Fruit fly (Drosophila melanogaster) whole organism, embryonic: ENCODE measurements around the gene CG8173.
A peak's percentile ranks its signal among the peaks of the same experiment; 100 is the strongest.

ENCODE experiments used
- CG10274 ChIP-seq: fragments of 200-800 bp; sonication (Bioruptor generic); optimal IDR thresholded peaks from 3 replicates; lab custom pipeline; 2017; ENCODE audit warnings: missing biosample characterization, mild to moderate bottlenecking, missing genetic modification characterization
- CG11085 ChIP-seq: fragments of 200-800 bp; sonication (Bioruptor generic); IDR thresholded peaks from 2 replicates; pipeline ENCODE4 v1.3.6; 2022; ENCODE audit warnings: missing biosample characterization, missing genetic modification characterization
- CG11695 ChIP-seq: fragments of 200-800 bp; sonication (Bioruptor generic); IDR thresholded peaks from 3 replicates; pipeline ENCODE4 v1.3.6; 2022; ENCODE audit warnings: missing biosample characterization, missing genetic modification characterization
- CG13123 ChIP-seq: fragments of 200-800 bp; sonication (Bioruptor generic); optimal IDR thresholded peaks from 2 replicates; lab custom pipeline; 2016; ENCODE audit warnings: missing biosample characterization, missing genetic modification characterization
- CG13775 ChIP-seq: fragments of 200-800 bp; sonication (Bioruptor generic); optimal IDR thresholded peaks from 3 replicates; lab custom pipeline; 2017; ENCODE audit warnings: missing biosample characterization, mild to moderate bottlenecking, missing genetic modification characterization
- CG16779 ChIP-seq: fragments of 200-800 bp; sonication (Bioruptor generic); IDR thresholded peaks from 2 replicates; pipeline ENCODE4 v1.3.6; 2022; ENCODE audit warnings: missing biosample characterization, missing genetic modification characterization
- CG17385 ChIP-seq: fragments of 200-800 bp; sonication (Bioruptor generic); optimal IDR thresholded peaks from 3 replicates; lab custom pipeline; 2018; ENCODE audit warnings: missing biosample characterization, mild to moderate bottlenecking, missing genetic modification characterization
- CG2116 ChIP-seq: fragments of 200-800 bp; sonication (Bioruptor generic); optimal IDR thresholded peaks from 3 replicates; lab custom pipeline; 2018; ENCODE audit warnings: missing biosample characterization, mild to moderate bottlenecking, missing genetic modification characterization
- CG30403 ChIP-seq: fragments of 200-800 bp; sonication (Bioruptor generic); optimal IDR thresholded peaks from 3 replicates; lab custom pipeline; 2016; ENCODE audit warnings: missing biosample characterization, missing genetic modification characterization
- CG3726 ChIP-seq: fragments of 200-800 bp; sonication (Bioruptor generic); IDR thresholded peaks from 3 replicates; pipeline ENCODE4, ENCODE4 v1.3.6; 2022; ENCODE audit warnings: missing biosample characterization, missing genetic modification characterization
- CG3838 ChIP-seq: fragments of 200-800 bp; sonication (Bioruptor generic); optimal IDR thresholded peaks from 3 replicates; lab custom pipeline; 2016; ENCODE audit warnings: missing biosample characterization, missing genetic modification characterization
- CG4360 ChIP-seq: fragments of 200-800 bp; sonication (Bioruptor generic); IDR thresholded peaks from 2 replicates; pipeline ENCODE4 v1.3.6; 2022; ENCODE audit warnings: missing biosample characterization, missing genetic modification characterization
- CG6854 ChIP-seq: fragments of 200-800 bp; sonication (Bioruptor generic); optimal IDR thresholded peaks from 3 replicates; lab custom pipeline; 2017; ENCODE audit warnings: missing biosample characterization, mild to moderate bottlenecking, missing genetic modification characterization
- CG7372 ChIP-seq: fragments of 200-800 bp; sonication (Bioruptor generic); IDR thresholded peaks from 2 replicates; pipeline ENCODE4 v1.3.6; 2022; ENCODE audit warnings: missing biosample characterization, missing genetic modification characterization
- CG7745 ChIP-seq: fragments of 200-800 bp; sonication (Bioruptor generic); optimal IDR thresholded peaks from 2 replicates; lab custom pipeline; 2018; ENCODE audit warnings: missing biosample characterization, mild to moderate bottlenecking, missing genetic modification characterization, moderate library complexity
- CG8924 ChIP-seq: fragments of 200-800 bp; optimal IDR thresholded peaks from 3 replicates; lab custom pipeline; 2019; ENCODE audit warnings: missing biosample characterization, mild to moderate bottlenecking, missing genetic modification characterization, moderate library complexity
- CG9932 ChIP-seq: fragments of 200-800 bp; sonication (Bioruptor generic); IDR thresholded peaks from 2 replicates; pipeline ENCODE4 v1.3.6; 2022; ENCODE audit warnings: missing biosample characterization, missing genetic modification characterization
- Dref ChIP-seq: fragments of 200-800 bp; sonication (Bioruptor generic); IDR thresholded peaks from 2 replicates; pipeline ENCODE4 v1.3.6; 2022; ENCODE audit warnings: missing biosample characterization, missing genetic modification characterization
- E2f1 ChIP-seq: fragments of 200-800 bp; sonication (Bioruptor generic); IDR thresholded peaks from 2 replicates; pipeline ENCODE4 v1.3.6; 2022; ENCODE audit warnings: missing biosample characterization, missing genetic modification characterization
- GATAe ChIP-seq: fragments of 200-800 bp; sonication (Bioruptor generic); conservative IDR thresholded peaks from 2 replicates; pipeline ENCODE4 v1.3.6; 2022; ENCODE audit warnings: missing biosample characterization, missing genetic modification characterization
- Hmx ChIP-seq: fragments of 200-800 bp; sonication (Bioruptor generic); optimal IDR thresholded peaks from 2 replicates; lab custom pipeline; 2016; ENCODE audit warnings: missing biosample characterization, missing genetic modification characterization
- Hr39 ChIP-seq: fragments of >200 bp; optimal IDR thresholded peaks from 2 replicates; lab custom pipeline; 2017
- Hr78 ChIP-seq, 2 experiments: fragments of 200-800 bp in 1 of 2; fragments of >200 bp in 1 of 2; sonication (Bioruptor generic) in 1 of 2; optimal IDR thresholded peaks; 2 replicates each; lab custom pipeline; 2017 to 2019; ENCODE audit warnings: missing biosample characterization in 2 of 2, missing genetic modification characterization in 2 of 2, mild to moderate bottlenecking in 1 of 2, moderate library complexity in 1 of 2
- Hsf ChIP-seq: fragments of 200-800 bp; sonication (Bioruptor generic); optimal IDR thresholded peaks from 3 replicates; lab custom pipeline; 2016; ENCODE audit warnings: missing biosample characterization, missing genetic modification characterization
- Jarid2 ChIP-seq: fragments of 200-800 bp; sonication (Bioruptor generic); optimal IDR thresholded peaks from 3 replicates; lab custom pipeline; 2017; ENCODE audit warnings: mild to moderate bottlenecking, missing biosample characterization, missing genetic modification reagents, missing genetic modification characterization
- Kr ChIP-seq: fragments of 200-800 bp; sonication (Bioruptor generic); optimal IDR thresholded peaks from 2 replicates; lab custom pipeline; 2017; ENCODE audit warnings: missing biosample characterization, mild to moderate bottlenecking, missing genetic modification characterization
- Nf-YC ChIP-seq: fragments of 200-800 bp; optimal IDR thresholded peaks from 3 replicates; lab custom pipeline; 2019; ENCODE audit warnings: missing biosample characterization, mild to moderate bottlenecking, missing genetic modification characterization, moderate library complexity
- Tbp ChIP-seq: fragments of >200 bp; optimal IDR thresholded peaks from 2 replicates; lab custom pipeline; 2018; ENCODE audit warnings: missing biosample characterization, missing genetic modification characterization
- Vsx1 ChIP-seq: fragments of 200-800 bp; sonication (Bioruptor generic); optimal IDR thresholded peaks from 2 replicates; lab custom pipeline; 2017; ENCODE audit warnings: missing biosample characterization, mild to moderate bottlenecking, missing genetic modification characterization, missing genetic modification reagents
- amos ChIP-seq: fragments of 200-800 bp; sonication (Bioruptor generic); IDR thresholded peaks from 2 replicates; pipeline ENCODE4 v1.3.6; 2022; ENCODE audit warnings: missing biosample characterization, missing genetic modification characterization; ENCODE audit not compliant: partially characterized antibody
- ash1 ChIP-seq: fragments of 200-800 bp; sonication (Bioruptor generic); optimal IDR thresholded peaks from 2 replicates; lab custom pipeline; 2018; ENCODE audit warnings: missing biosample characterization, mild to moderate bottlenecking, missing genetic modification characterization
- dati ChIP-seq: fragments of 200-800 bp; sonication (Bioruptor generic); IDR thresholded peaks from 2 replicates; pipeline ENCODE4 v1.3.6; 2022; ENCODE audit warnings: missing biosample characterization, missing genetic modification characterization
- emc ChIP-seq: fragments of 200-800 bp; sonication (Bioruptor generic); optimal IDR thresholded peaks from 2 replicates; lab custom pipeline; 2016; ENCODE audit warnings: missing biosample characterization, missing genetic modification characterization
- en ChIP-seq: fragments of 200-800 bp; sonication (Bioruptor generic); optimal IDR thresholded peaks from 2 replicates; lab custom pipeline; 2016; ENCODE audit warnings: missing biosample characterization, missing genetic modification characterization
- gcm ChIP-seq: fragments of 200-800 bp; sonication (Bioruptor generic); optimal IDR thresholded peaks from 2 replicates; lab custom pipeline; 2019; ENCODE audit warnings: missing biosample characterization, mild to moderate bottlenecking, missing genetic modification characterization, moderate library complexity
- hkb ChIP-seq, 2 experiments: fragments of 200-800 bp in 1 of 2; fragments of >200 bp in 1 of 2; sonication (Bioruptor generic) in 1 of 2; IDR thresholded peaks in 1 of 2; optimal IDR thresholded peaks in 1 of 2; 2 replicates each; pipeline versions ENCODE4 v1.3.6 to Lab custom; 2017 to 2022; ENCODE audit warnings: missing biosample characterization in 1 of 2, missing genetic modification characterization in 1 of 2
- nerfin-1 ChIP-seq: fragments of 200-800 bp; sonication (Bioruptor generic); optimal IDR thresholded peaks from 3 replicates; lab custom pipeline; 2019; ENCODE audit warnings: missing biosample characterization, mild to moderate bottlenecking, missing genetic modification characterization, moderate library complexity
- ranshi ChIP-seq: fragments of 200-800 bp; sonication (Bioruptor generic); IDR thresholded peaks from 2 replicates; pipeline ENCODE4 v1.3.6; 2022; ENCODE audit warnings: missing biosample characterization, missing genetic modification characterization
- repo ChIP-seq: fragments of 200-800 bp; sonication (Bioruptor generic); optimal IDR thresholded peaks from 2 replicates; lab custom pipeline; 2016; ENCODE audit warnings: missing biosample characterization, missing genetic modification characterization
- rib ChIP-seq: fragments of 200-800 bp; sonication (Bioruptor generic); IDR thresholded peaks from 2 replicates; pipeline ENCODE4 v1.3.6; 2022; ENCODE audit warnings: missing biosample characterization, missing genetic modification characterization
- sd ChIP-seq: fragments of 200-800 bp; sonication (Bioruptor generic); optimal IDR thresholded peaks from 3 replicates; lab custom pipeline; 2018; ENCODE audit warnings: missing biosample characterization, mild to moderate bottlenecking, missing genetic modification characterization, moderate library complexity
- sens ChIP-seq: fragments of 200-800 bp; sonication (Bioruptor generic); peaks from one replicate; lab custom pipeline; 2016; ENCODE audit warnings: missing biosample characterization, missing genetic modification characterization
- sima ChIP-seq: fragments of 200-800 bp; sonication (Bioruptor generic); optimal IDR thresholded peaks from 2 replicates; lab custom pipeline; 2016; ENCODE audit warnings: missing biosample characterization, missing genetic modification characterization
- sug ChIP-seq: fragments of 200-800 bp; optimal IDR thresholded peaks from 2 replicates; lab custom pipeline; 2019; ENCODE audit warnings: missing biosample characterization, mild to moderate bottlenecking, missing genetic modification characterization, moderate library complexity
- tgo ChIP-seq: fragments of 200-800 bp; sonication (Bioruptor generic); IDR thresholded peaks from 3 replicates; pipeline ENCODE4 v1.3.6; 2022; ENCODE audit warnings: missing biosample characterization, missing genetic modification characterization
- tll ChIP-seq, 2 experiments: fragments of 200-800 bp in 1 of 2; fragments of >200 bp in 1 of 2; sonication (Bioruptor generic) in 1 of 2; optimal IDR thresholded peaks; 2 replicates each; lab custom pipeline; 2017 to 2019; ENCODE audit warnings: missing biosample characterization in 2 of 2, missing genetic modification characterization in 2 of 2, mild to moderate bottlenecking in 1 of 2, moderate library complexity in 1 of 2
- zen ChIP-seq: fragments of 200-800 bp; sonication (Bioruptor generic); optimal IDR thresholded peaks from 3 replicates; lab custom pipeline; 2018; ENCODE audit warnings: missing biosample characterization, mild to moderate bottlenecking, missing genetic modification characterization, moderate library complexity
- zen2 ChIP-seq: fragments of 200-800 bp; sonication (Bioruptor generic); IDR thresholded peaks from 3 replicates; pipeline ENCODE4 v1.3.6; 2022; ENCODE audit warnings: missing biosample characterization, missing genetic modification characterization; ENCODE audit not compliant: partially characterized antibody

Gene CG8173

DNA sequence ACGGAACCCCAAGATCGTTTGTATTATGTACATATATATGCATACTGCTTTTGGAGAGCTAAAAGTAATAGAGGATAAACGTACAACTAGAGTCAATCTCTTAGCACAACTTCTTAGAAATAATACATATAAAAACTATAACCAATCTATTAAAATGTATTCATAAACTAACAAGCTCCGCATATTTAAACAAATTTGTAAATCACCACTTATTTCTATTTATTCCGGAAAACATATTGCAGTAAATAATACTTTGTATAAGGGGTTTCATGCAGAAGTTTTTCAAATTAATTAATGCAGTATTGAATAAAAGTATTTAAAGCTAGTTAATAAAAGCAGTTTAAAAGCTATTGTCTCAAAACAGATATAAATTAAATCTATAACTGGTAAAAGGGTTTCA lies 3.0 kb upstream of the CG8173 start (continued):
- TF ChIP-seq CG2116 (GFP tag; lab: Kevin White, UChicago) (no peak), CG6854 (GFP tag; lab: Kevin White, UChicago) (no peak), CG4360 (GFP tag; lab: Robert Waterston, UW) (no peak), CG17385 (GFP tag; lab: Kevin White, UChicago) (peak; percentile 19), CG30403 (GFP tag; lab: Kevin White, UChicago) (peak; percentile 22), sug (tag; lab: Kevin White, UChicago) (no peak)

- TF ChIP-seq sens (GFP tag; lab: Kevin White, UChicago) (peak; percentile 21), Dref (GFP tag; lab: Robert Waterston, UW) (no peak), zen (tag; lab: Kevin White, UChicago) (no peak), repo (GFP tag; lab: Kevin White, UChicago) (no peak), CG9932 (GFP tag; lab: Robert Waterston, UW) (0 out of 2 replicates have a peak, but pooled peaks have one; percentile 10), Hsf (no peak), CG13775 (GFP tag; lab: Kevin White, UChicago) (peak; percentile 95), ash1 (no peak), CG3726 (GFP tag; lab: Robert Waterston, UW) (no peak), Tbp (GFP tag; lab: Kevin White, UChicago) (no peak), ranshi (GFP tag; lab: Robert Waterston, UW) (no peak), gcm (GFP tag; lab: Kevin White, UChicago) (no peak), tll (GFP tag; optimal IDR thresholded peaks at IDR 0.05; lab: Kevin White, UChicago) (peak in 1 of 2 experiments; percentile 54), Jarid2 (GFP tag; lab: Kevin White, UChicago) (no peak), CG11085 (GFP tag; lab: Robert Waterston, UW) (no peak), CG10274 (GFP tag; lab: Kevin White, UChicago) (no peak), Kr (GFP tag; lab: Kevin White, UChicago) (no peak), amos (no peak), Hr39 (lab: Kevin White, UChicago) (no peak), sd (tag; lab: Kevin White, UChicago) (peak; percentile 36), CG13123 (GFP tag; lab: Kevin White, UChicago) (no peak), CG7372 (GFP tag; lab: Robert Waterston, UW) (no peak)
- TF ChIP-seq, all 482 proteins: peak for 5
Observed at dm6 chrX:17711916-17712315, 2.5 kb upstream of the CG8173 start.

dm6 chrX:17710273-17711085 lies 1.0 kb upstream of the CG8173 start:
- TF ChIP-seq CG8924: peak; percentile 4
- TF ChIP-seq nerfin-1 (tag; lab: Kevin White, UChicago): peak; percentile 18
- TF ChIP-seq emc (GFP tag; lab: Kevin White, UChicago): no peak
- TF ChIP-seq dati: no peak
- no peak for TF ChIP-seq Hmx (GFP tag; lab: Kevin White, UChicago)
- no peak for TF ChIP-seq hkb (optimal IDR thresholded peaks at IDR 0.05; lab: Kevin White, UChicago)
- no peak for TF ChIP-seq hkb (GFP tag; IDR thresholded peaks at IDR 0.05; lab: Robert Waterston, UW)
- TF ChIP-seq sima (GFP tag; lab: Kevin White, UChicago): no peak
- no peak for TF ChIP-seq CG7745 (tag; lab: Kevin White, UChicago)
- no peak for TF ChIP-seq rib (GFP tag; lab: Robert Waterston, UW)
- no peak for TF ChIP-seq CG16779 (GFP tag; lab: Robert Waterston, UW)
- TF ChIP-seq en (GFP tag; lab: Kevin White, UChicago): no peak
- no peak for TF ChIP-seq Hr78 (GFP tag; optimal IDR thresholded peaks at IDR 0.05; lab: Kevin White, UChicago)
- no peak for TF ChIP-seq Nf-YC (tag; lab: Kevin White, UChicago)
- no peak for TF ChIP-seq E2f1 (GFP tag; lab: Robert Waterston, UW)
- TF ChIP-seq tgo (GFP tag; lab: Robert Waterston, UW): no peak
- no peak for TF ChIP-seq zen2
- TF ChIP-seq CG3838 (GFP tag; lab: Kevin White, UChicago): no peak
- no peak for TF ChIP-seq CG11695
- TF ChIP-seq GATAe: no peak
- TF ChIP-seq Vsx1 (GFP tag; lab: Kevin White, UChicago): no peak
